Fruit fly (Drosophila melanogaster): ENCODE measurements around the gene CG32436.
A peak's percentile ranks its signal among the peaks of the same experiment; 100 is the strongest.

CG32436 gene

DNA sequence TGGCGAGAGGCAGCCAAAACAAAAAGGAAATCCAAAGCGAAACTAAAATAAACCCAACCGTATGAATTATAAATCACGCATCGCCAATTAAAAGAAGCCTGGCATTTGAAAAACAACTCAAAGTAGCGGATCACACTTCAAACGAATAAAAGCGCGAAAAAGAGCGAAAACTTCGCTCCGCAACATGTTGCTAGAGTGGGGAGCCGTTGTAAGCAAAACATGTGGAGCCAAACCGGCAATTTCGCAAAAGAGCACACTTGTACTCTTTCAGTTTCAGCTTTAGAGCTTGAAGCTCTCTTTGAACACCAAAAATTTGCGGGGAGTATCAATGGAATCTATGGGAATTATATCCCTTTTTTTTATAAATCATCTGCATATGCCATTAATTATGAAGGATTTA lies 37.9 kb downstream of the CG32436 start:
- TF ChIP-seq CG17801 (GFP tag; optimal IDR thresholded peaks at IDR 0.05; ENCODE audit: partially characterized antibody), result no peak

DNA sequence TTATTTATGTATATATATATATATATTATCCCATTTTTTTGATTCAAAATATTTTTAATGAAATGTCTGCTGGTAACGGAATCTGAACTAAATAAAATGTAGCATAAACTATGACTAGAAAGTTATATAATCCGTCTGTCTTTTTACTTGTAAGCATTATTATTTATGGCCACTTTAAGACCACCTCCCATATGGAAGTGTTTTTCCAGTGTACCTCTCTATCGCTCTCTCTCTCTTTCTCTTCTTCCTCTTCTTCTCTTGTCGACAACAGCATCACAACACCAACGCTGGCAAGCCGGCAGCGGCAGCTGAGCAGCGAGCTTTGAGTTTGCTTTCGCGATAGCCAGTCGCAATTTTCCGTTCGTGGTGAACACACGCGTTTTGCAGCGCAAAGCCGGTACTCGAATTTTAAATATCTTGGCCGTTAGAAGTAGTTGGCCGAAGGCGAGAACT lies 38.4 kb downstream of the CG32436 start, which contains the start of gene rgn:
TSS of gene rgn (plus strand) at position 344 of the 453 bp plus-strand sequence.
- peak; percentile 45 for TF ChIP-seq CG17801 (GFP tag; optimal IDR thresholded peaks at IDR 0.05; ENCODE audit: partially characterized antibody)

DNA sequence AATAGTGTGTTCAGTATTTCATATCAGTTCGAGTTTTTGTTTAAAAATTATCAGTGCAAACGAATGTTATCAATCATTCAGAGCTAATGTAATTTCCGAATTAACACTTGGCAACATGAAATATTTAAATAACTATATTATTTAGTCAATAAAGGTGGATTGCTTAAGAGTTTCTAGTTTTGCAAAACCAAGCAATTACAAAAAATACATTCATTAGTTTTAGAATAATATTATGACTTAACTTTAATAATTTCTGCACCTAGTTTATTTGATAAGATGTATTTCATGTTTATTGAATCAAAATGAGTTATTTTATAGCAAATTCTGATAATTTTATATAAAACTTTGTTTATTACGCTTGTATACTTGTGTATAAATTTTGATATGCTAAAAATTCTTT lies 39.6 kb downstream of the CG32436 start:
- TF ChIP-seq CG17801 (GFP tag; optimal IDR thresholded peaks at IDR 0.05; ENCODE audit: partially characterized antibody), result no peak

DNA sequence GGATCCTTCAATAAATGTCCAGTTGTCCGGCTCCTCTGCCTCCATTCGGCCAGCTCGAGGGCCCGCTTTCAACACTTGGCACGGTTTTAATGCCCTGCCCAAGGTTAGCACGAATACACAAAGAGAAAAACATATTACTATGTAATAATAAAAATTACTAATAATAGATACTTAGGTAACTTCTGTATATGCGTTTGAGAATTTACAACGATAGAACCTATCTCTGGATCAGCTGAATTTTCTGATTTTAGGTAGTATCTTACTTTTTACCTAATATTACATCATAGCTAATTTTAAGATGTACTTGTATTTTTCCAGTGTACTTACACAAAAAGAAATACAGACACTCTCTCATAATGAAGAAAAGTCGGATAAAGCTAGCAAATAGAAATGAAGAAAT lies 41.9 kb downstream of the CG32436 start:
- no peak for TF ChIP-seq CG17801 (GFP tag; optimal IDR thresholded peaks at IDR 0.05; ENCODE audit: partially characterized antibody)

DNA sequence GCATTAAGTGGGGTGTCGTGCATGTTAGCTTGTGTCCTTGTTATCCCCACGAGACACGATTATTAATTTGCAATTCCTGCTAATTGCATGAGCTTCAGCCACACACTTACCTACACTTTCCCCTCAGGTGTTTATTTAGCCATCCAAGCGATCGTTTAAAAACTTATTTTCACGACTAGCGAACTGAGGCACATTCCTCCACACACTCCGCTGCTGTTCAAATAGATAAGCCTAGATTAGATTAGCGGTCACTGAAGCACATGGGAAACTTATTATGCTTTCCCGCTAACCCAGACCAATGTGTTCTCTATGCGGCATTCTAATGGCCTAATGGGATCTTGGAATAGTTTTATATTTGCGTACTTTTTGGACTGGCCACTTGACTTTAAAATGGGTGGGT lies 43.1 kb downstream of the CG32436 start:
- no peak for TF ChIP-seq CG17801 (GFP tag; optimal IDR thresholded peaks at IDR 0.05; ENCODE audit: partially characterized antibody)

DNA sequence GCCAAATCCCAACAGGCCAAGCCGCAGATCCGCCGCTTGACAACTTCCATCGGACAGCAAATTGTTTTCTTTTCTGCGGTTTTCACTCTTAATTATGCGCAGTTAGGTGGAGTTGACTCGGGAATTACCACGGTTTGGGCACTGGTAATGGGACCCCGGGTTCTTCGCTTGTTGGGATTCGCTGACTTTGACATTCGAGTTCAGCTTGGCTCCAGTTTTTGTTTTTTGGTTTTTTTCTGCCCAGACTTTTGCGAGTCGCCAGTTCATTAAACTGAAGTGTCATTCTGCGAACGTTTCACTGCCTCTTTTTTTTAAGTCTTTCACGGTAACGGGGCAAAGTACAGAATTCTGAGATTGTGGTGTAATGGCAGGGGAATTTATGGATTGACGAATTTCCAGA lies 45.0 kb downstream of the CG32436 start:
- peak; percentile 24 for TF ChIP-seq CG17801 (GFP tag; optimal IDR thresholded peaks at IDR 0.05; ENCODE audit: partially characterized antibody)

DNA sequence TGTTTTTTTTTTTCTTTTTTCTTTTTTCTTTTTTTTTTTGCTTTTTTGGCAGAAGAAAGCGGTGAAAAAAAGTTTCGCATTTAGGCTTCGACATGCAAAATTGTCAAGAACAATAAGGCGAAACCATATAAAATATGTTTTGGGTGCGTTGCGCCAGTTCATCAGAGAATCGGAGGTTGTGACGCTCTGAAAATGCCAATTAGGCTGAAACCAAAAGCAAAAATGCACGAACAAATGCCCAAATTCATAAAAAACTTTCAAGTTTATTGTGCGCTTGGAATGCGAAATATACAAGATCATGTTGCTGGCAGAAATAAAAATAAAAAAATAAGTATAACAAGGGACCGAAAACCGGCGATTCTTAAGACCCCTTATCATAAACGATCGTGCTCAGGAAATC lies 45.9 kb downstream of the CG32436 start:
- peak; percentile 44 for TF ChIP-seq CG17801 (GFP tag; optimal IDR thresholded peaks at IDR 0.05; ENCODE audit: partially characterized antibody)

DNA sequence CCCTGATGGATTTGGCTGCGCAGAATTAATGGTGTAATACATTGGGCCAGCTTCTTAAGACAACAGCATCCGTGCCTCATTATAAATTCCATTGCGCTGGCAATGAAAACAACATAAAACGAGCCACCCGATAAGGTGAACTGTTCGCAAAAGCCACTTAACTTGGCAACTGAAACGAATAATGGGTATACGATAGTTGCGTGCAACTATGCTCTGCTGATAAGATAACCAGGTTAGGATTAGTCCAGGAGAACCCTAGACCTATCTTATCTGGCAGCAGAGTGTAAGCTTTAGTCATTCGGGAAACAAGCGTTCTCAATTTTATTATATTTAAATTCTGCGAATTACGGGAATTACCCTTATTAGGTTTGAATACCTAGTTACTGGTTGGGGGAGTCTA lies 46.6 kb downstream of the CG32436 start:
- no peak for TF ChIP-seq CG17801 (GFP tag; optimal IDR thresholded peaks at IDR 0.05; ENCODE audit: partially characterized antibody)

DNA sequence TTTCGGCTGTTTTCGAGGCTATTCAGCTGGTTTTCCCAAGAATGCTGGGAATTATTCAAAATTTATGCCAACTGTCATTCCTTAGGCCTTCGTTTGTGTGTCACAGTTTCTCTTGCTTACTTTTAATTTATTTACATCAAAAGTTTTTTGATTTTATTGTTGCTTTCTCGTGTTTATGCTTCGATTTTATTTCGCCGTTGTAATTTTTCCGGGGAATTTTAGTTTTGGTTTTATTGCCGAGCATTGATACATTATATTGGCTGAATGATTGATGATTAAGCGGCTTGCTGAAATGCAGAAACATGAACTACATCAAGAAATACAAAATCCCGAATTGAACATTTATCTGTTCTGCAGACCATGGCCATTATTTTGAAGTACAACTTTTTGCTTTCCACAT lies 54.3 kb downstream of the CG32436 start:
- TF ChIP-seq CG17801 (GFP tag; optimal IDR thresholded peaks at IDR 0.05; ENCODE audit: partially characterized antibody), result no peak

DNA sequence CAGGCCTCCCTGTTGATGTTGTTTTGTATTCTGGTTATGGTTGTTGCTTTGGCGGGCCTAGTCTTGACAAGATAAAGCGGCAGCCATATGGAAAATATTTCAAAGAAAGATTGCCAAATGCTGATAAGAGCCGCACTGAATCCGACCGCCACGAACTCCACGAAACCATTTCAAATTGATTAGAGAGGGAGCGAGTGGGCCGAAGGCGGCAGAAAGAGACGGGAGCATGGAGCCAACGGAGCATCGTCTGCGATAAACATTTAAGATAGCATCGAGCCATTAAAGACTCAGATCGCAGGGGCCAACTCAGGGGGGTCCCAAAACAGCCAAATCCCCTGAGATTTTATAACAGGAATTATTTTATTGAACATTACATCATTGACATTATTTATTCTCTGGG lies 56.4 kb downstream of the CG32436 start:
- no peak for TF ChIP-seq CG17801 (GFP tag; optimal IDR thresholded peaks at IDR 0.05; ENCODE audit: partially characterized antibody)

DNA sequence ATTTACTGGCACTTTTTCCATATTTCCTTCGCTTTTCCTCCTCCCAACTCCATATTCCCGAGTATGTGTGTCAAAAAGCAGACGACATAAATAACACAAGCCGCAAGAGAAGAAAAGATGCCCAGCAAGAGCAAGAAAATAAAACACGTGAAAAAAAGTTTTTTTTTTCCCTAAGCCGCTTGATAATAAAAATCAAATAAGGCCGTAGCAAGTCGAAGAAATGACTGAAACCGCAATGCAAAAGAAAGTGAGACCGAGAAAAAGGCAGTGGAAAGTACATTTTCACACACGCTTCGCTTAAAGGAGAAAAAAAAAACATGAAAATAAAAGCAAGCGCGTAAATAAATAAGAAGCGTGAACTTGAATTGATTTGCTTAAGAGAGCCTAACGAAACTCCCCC lies 58.7 kb downstream of the CG32436 start:
- TF ChIP-seq CG17801 (GFP tag; optimal IDR thresholded peaks at IDR 0.05; ENCODE audit: partially characterized antibody), result no peak

Measured in ovary, adult (tissue).